Worm (Caenorhabditis elegans) whole organism, L2 larva: ENCODE measurements around the gene B0238.12.

Experiments used
- F13H6.1 ChIP-seq: sonication (generic microtip); optimal IDR thresholded peaks from 2 replicates; lab custom pipeline; 2016; ENCODE audit warnings: missing genetic modification characterization, missing compliant biosample characterization
- Y55F3AM.14 ChIP-seq: fragments of 200-800 bp; sonication (Bioruptor generic); optimal IDR thresholded peaks from 2 replicates; lab custom pipeline; 2018; ENCODE audit warnings: mild to moderate bottlenecking, missing genetic modification characterization, missing compliant biosample characterization
- ZK546.5 ChIP-seq: sonication (generic microtip); optimal IDR thresholded peaks from 2 replicates; lab custom pipeline; 2017; ENCODE audit warnings: missing biosample characterization, missing genetic modification characterization
- alr-1 ChIP-seq: fragments of 150-350 bp; optimal IDR thresholded peaks from 2 replicates; lab custom pipeline; 2014; ENCODE audit warnings: missing biosample characterization, missing genetic modification characterization
- aly-2 ChIP-seq: fragments of 150-350 bp; optimal IDR thresholded peaks from 2 replicates; lab custom pipeline; 2014; ENCODE audit warnings: missing biosample characterization, missing genetic modification characterization
- blmp-1 ChIP-seq: sonication (generic microtip); optimal IDR thresholded peaks from 2 replicates; lab custom pipeline; 2017; ENCODE audit warnings: missing genetic modification characterization, mild to moderate bottlenecking, missing compliant biosample characterization, antibody characterized with exemption, moderate library complexity; ENCODE audit not compliant: insufficient read depth
- ceh-16 ChIP-seq: fragments of 150-350 bp; optimal IDR thresholded peaks from 2 replicates; lab custom pipeline; 2014; ENCODE audit warnings: missing biosample characterization, missing genetic modification characterization
- egl-27 ChIP-seq: sonication (generic microtip); optimal IDR thresholded peaks from 3 replicates; lab custom pipeline; 2017; ENCODE audit warnings: missing biosample characterization, missing genetic modification reagents, missing genetic modification characterization
- elt-1 ChIP-seq: fragments of 150-350 bp; optimal IDR thresholded peaks from 2 replicates; lab custom pipeline; 2014; ENCODE audit warnings: missing biosample characterization, missing genetic modification characterization
- elt-3 ChIP-seq: sonication (generic microtip); optimal IDR thresholded peaks from 2 replicates; lab custom pipeline; 2017; ENCODE audit warnings: missing biosample characterization, missing genetic modification characterization
- gmeb-1 ChIP-seq: fragments of 150-350 bp; optimal IDR thresholded peaks from 2 replicates; lab custom pipeline; 2014; ENCODE audit warnings: missing biosample characterization, missing genetic modification characterization
- lin-11 ChIP-seq: fragments of 150-350 bp; sonication (generic microtip); optimal IDR thresholded peaks from 2 replicates; lab custom pipeline; 2014; ENCODE audit warnings: missing biosample characterization, missing genetic modification characterization, inconsistent platforms, mixed read lengths
- lin-13 ChIP-seq: fragments of 150-350 bp; optimal IDR thresholded peaks from 2 replicates; lab custom pipeline; 2014; ENCODE audit warnings: missing biosample characterization, missing genetic modification reagents, missing genetic modification characterization
- mab-5 ChIP-seq: fragments of 150-350 bp; optimal IDR thresholded peaks from 2 replicates; lab custom pipeline; 2014; ENCODE audit warnings: missing biosample characterization, missing genetic modification characterization
- mbf-1 ChIP-seq: sonication (generic microtip); optimal IDR thresholded peaks from 2 replicates; lab custom pipeline; 2017; ENCODE audit warnings: missing biosample characterization, missing genetic modification characterization
- mdl-1 ChIP-seq, 2 experiments: fragments of 150-350 bp in 1 of 2; sonication (generic microtip) in 1 of 2; optimal IDR thresholded peaks; 2 replicates each; lab custom pipeline; 2017; ENCODE audit warnings: missing biosample characterization in 2 of 2, missing genetic modification characterization in 2 of 2
- nhr-10 ChIP-seq: sonication (generic microtip); optimal IDR thresholded peaks from 2 replicates; lab custom pipeline; 2017; ENCODE audit warnings: missing biosample characterization, missing genetic modification characterization
- nhr-11 ChIP-seq: fragments of 150-350 bp; optimal IDR thresholded peaks from 2 replicates; lab custom pipeline; 2014; ENCODE audit warnings: missing biosample characterization, missing genetic modification characterization
- nhr-12 ChIP-seq: fragments of 150-350 bp; optimal IDR thresholded peaks from 2 replicates; lab custom pipeline; 2014; ENCODE audit warnings: missing biosample characterization, missing genetic modification characterization
- nhr-21 ChIP-seq: fragments of 150-350 bp; optimal IDR thresholded peaks from 2 replicates; lab custom pipeline; 2014; ENCODE audit warnings: missing biosample characterization, missing genetic modification characterization
- nhr-23 ChIP-seq: fragments of 150-350 bp; optimal IDR thresholded peaks from 2 replicates; lab custom pipeline; 2014; ENCODE audit warnings: missing biosample characterization, missing genetic modification reagents, missing genetic modification characterization
- nhr-237 ChIP-seq: fragments of 150-350 bp; optimal IDR thresholded peaks from 2 replicates; lab custom pipeline; 2014; ENCODE audit warnings: missing biosample characterization, missing genetic modification characterization
- nhr-25 ChIP-seq: fragments of 150-350 bp; sonication (generic microtip); optimal IDR thresholded peaks from 3 replicates; lab custom pipeline; 2014; ENCODE audit warnings: missing biosample characterization, missing genetic modification characterization
- nhr-6 ChIP-seq: fragments of 150-350 bp; optimal IDR thresholded peaks from 2 replicates; lab custom pipeline; 2014; ENCODE audit warnings: missing biosample characterization, missing genetic modification characterization
- nhr-77 ChIP-seq: fragments of 150-350 bp; optimal IDR thresholded peaks from 2 replicates; lab custom pipeline; 2014; ENCODE audit warnings: missing biosample characterization, missing genetic modification characterization
- peb-1 ChIP-seq: fragments of 150-350 bp; optimal IDR thresholded peaks from 2 replicates; lab custom pipeline; 2014; ENCODE audit warnings: missing biosample characterization, missing genetic modification characterization
- sem-4 ChIP-seq: fragments of 150-350 bp; optimal IDR thresholded peaks from 2 replicates; lab custom pipeline; 2014; ENCODE audit warnings: missing biosample characterization, missing genetic modification reagents, missing genetic modification characterization
- sma-3 ChIP-seq: sonication (generic microtip); optimal IDR thresholded peaks from 2 replicates; lab custom pipeline; 2016; ENCODE audit warnings: missing genetic modification reagents, missing genetic modification characterization, missing compliant biosample characterization
- sma-9 ChIP-seq, 2 experiments: fragments of 150-350 bp in 1 of 2; sonication (generic microtip) in 1 of 2; optimal IDR thresholded peaks; 2 replicates each; lab custom pipeline; 2014 to 2016; ENCODE audit warnings: missing genetic modification characterization in 2 of 2, mild to moderate bottlenecking in 1 of 2, missing biosample characterization in 1 of 2, missing compliant biosample characterization in 1 of 2, missing genetic modification reagents in 1 of 2, moderate library complexity in 1 of 2
- snpc-4 ChIP-seq: fragments of 150-350 bp; optimal IDR thresholded peaks from 2 replicates; lab custom pipeline; 2014; ENCODE audit warnings: missing biosample characterization, missing genetic modification characterization
- unc-39 ChIP-seq: fragments of 150-350 bp; optimal IDR thresholded peaks from 2 replicates; lab custom pipeline; 2014; ENCODE audit warnings: missing biosample characterization, missing genetic modification characterization
- unc-55 ChIP-seq: fragments of 150-350 bp; sonication (generic microtip); optimal IDR thresholded peaks from 3 replicates; lab custom pipeline; 2014; ENCODE audit warnings: missing biosample characterization, missing genetic modification reagents, missing genetic modification characterization
- zag-1 ChIP-seq: fragments of 150-350 bp; optimal IDR thresholded peaks from 2 replicates; lab custom pipeline; 2014; ENCODE audit warnings: missing biosample characterization, missing genetic modification characterization
- ztf-1 ChIP-seq: fragments of 200-800 bp; sonication (Bioruptor generic); conservative IDR thresholded peaks from 2 replicates; pipeline ENCODE4 v1.3.6; 2022; ENCODE audit warnings: missing genetic modification characterization, missing compliant biosample characterization
- ztf-11 ChIP-seq: sonication (generic microtip); optimal IDR thresholded peaks from 2 replicates; lab custom pipeline; 2017; ENCODE audit warnings: missing biosample characterization, missing genetic modification characterization
- ztf-4 ChIP-seq: fragments of 150-350 bp; optimal IDR thresholded peaks from 2 replicates; lab custom pipeline; 2014; ENCODE audit warnings: missing biosample characterization, missing genetic modification characterization

The B0238.12 gene

ce11 chrV:5297740-5298139, 32.1 kb downstream of the B0238.12 start:
- TF ChIP-seq lin-11 (tag; lab: Kevin White, UChicago) (no peak), mbf-1 (tag; lab: Kevin White, UChicago) (no peak), egl-27 (tag; lab: Kevin White, UChicago) (no peak), zag-1 (no peak), Y55F3AM.14 (no peak), ztf-4 (no peak), ceh-16 (tag; lab: Kevin White, UChicago) (no peak), nhr-21 (tag; lab: Kevin White, UChicago) (no peak), ztf-11 (tag; lab: Kevin White, UChicago) (no peak), nhr-6 (tag; lab: Kevin White, UChicago) (no peak), lin-13 (GFP tag; lab: Kevin White, UChicago) (no peak), nhr-77 (tag; lab: Kevin White, UChicago) (no peak), unc-39 (tag; lab: Kevin White, UChicago) (no peak), unc-55 (no peak), aly-2 (no peak), nhr-23 (tag; lab: Kevin White, UChicago) (no peak)

- no peak for TF ChIP-seq sem-4 (tag; lab: Kevin White, UChicago)
- no peak for TF ChIP-seq lin-11 (tag; lab: Kevin White, UChicago)
- no peak for TF ChIP-seq nhr-10 (tag; lab: Kevin White, UChicago)
- no peak for TF ChIP-seq mdl-1 (tag; optimal IDR thresholded peaks at IDR 0.05; lab: Kevin White, UChicago)
- no peak for TF ChIP-seq aly-2
- TF ChIP-seq elt-1 (tag; lab: Kevin White, UChicago), result no peak
- no peak for TF ChIP-seq ztf-1 (GFP tag; lab: Robert Waterston, UW)
- TF ChIP-seq sma-3 (GFP tag; lab: Kevin White, UChicago), result no peak
- TF ChIP-seq ZK546.5 (tag; lab: Kevin White, UChicago), result no peak
- no peak for TF ChIP-seq peb-1
- TF ChIP-seq nhr-12 (tag; lab: Kevin White, UChicago), result no peak
- no peak for TF ChIP-seq nhr-11 (tag; lab: Kevin White, UChicago)
- TF ChIP-seq alr-1 (tag; lab: Kevin White, UChicago), result no peak
- no peak for TF ChIP-seq nhr-237 (tag; lab: Kevin White, UChicago)
- TF ChIP-seq sma-9 (GFP tag; optimal IDR thresholded peaks at IDR 0.05; lab: Kevin White, UChicago), result no peak
- TF ChIP-seq sma-9 (tag; optimal IDR thresholded peaks at IDR 0.05; lab: Kevin White, UChicago), result no peak
- TF ChIP-seq mab-5 (tag; lab: Kevin White, UChicago), result no peak
- TF ChIP-seq nhr-25, result no peak
These were observed 35.6 kb downstream of the B0238.12 start for ce11 chrV:5301226-5301625.

DNA sequence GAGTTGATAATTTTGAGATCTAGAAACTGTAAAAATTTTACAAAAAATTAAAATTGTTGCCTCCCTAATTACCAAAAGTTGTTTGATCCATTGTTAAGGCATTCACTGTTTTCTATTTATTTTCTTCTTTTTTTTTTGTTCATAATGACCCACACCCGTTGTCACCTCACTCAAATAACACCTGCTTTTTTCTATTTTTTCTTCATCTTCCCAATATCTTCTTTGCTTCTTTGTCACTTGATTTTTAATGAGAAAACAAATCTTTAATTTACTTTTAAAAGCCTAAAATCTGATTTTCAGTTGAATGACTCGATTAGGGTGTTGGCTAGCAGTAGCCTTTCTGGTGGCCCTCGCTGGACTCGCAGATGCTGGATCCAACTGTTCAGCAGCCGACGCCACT, 37.7 kb downstream of the B0238.12 start, which contains the start of gene ncx-2:
ncx-2 (plus strand) TSS at position 301 of the 400 bp plus-strand sequence.
- TF ChIP-seq lin-11 (tag; lab: Kevin White, UChicago), result no peak
- no peak for TF ChIP-seq ceh-16 (tag; lab: Kevin White, UChicago)

- TF ChIP-seq snpc-4 (no peak), gmeb-1 (tag; lab: Kevin White, UChicago) (no peak), peb-1 (no peak), nhr-21 (tag; lab: Kevin White, UChicago) (no peak)
These were observed 38.7 kb downstream of the B0238.12 start for ce11 chrV:5304366-5304765.

ce11 chrV:5311635-5312034, 46.0 kb downstream of the B0238.12 start, which contains the start of gene C10G8.4:
C10G8.4 (plus strand) TSS chrV:5311935.
- TF ChIP-seq blmp-1, result no peak
- no peak for TF ChIP-seq elt-3 (tag; lab: Kevin White, UChicago)
- no peak for TF ChIP-seq sma-9 (GFP tag; optimal IDR thresholded peaks at IDR 0.05; lab: Kevin White, UChicago)
- no peak for TF ChIP-seq sma-9 (tag; optimal IDR thresholded peaks at IDR 0.05; lab: Kevin White, UChicago)
- TF ChIP-seq ztf-4, result no peak
- no peak for TF ChIP-seq elt-1 (tag; lab: Kevin White, UChicago)
- TF ChIP-seq peb-1, result no peak
- no peak for TF ChIP-seq nhr-12 (tag; lab: Kevin White, UChicago)
- TF ChIP-seq F13H6.1 (tag; lab: Kevin White, UChicago), result no peak
- TF ChIP-seq zag-1, result no peak
- no peak for TF ChIP-seq gmeb-1 (tag; lab: Kevin White, UChicago)
- no peak for TF ChIP-seq nhr-77 (tag; lab: Kevin White, UChicago)
